Fruit fly (Drosophila melanogaster) whole organism, embryonic: Measurements from ENCODE around the gene hfp.

ENCODE experiments used
- Atf6 ChIP-seq: fragments of 200-800 bp; sonication (Bioruptor generic); IDR thresholded peaks from 2 replicates; pipeline ENCODE4 v1.3.6; 2022; ENCODE audit warnings: missing biosample characterization, missing genetic modification characterization
- CG10654 ChIP-seq: fragments of 200-800 bp; sonication (Bioruptor generic); optimal IDR thresholded peaks from 2 replicates; lab custom pipeline; 2016; ENCODE audit warnings: missing biosample characterization, missing genetic modification characterization
- CG11723 ChIP-seq: fragments of 200-800 bp; sonication (Bioruptor generic); optimal IDR thresholded peaks from 2 replicates; lab custom pipeline; 2017; ENCODE audit warnings: missing biosample characterization, mild to moderate bottlenecking, missing genetic modification characterization
- CG12391 ChIP-seq: fragments of 200-800 bp; sonication (Bioruptor generic); optimal IDR thresholded peaks from 3 replicates; lab custom pipeline; 2018; ENCODE audit warnings: missing biosample characterization, mild to moderate bottlenecking, missing genetic modification characterization, moderate library complexity
- CG15514 ChIP-seq: fragments of 200-800 bp; sonication (Bioruptor generic); optimal IDR thresholded peaks from 3 replicates; lab custom pipeline; 2017; ENCODE audit warnings: missing biosample characterization, missing genetic modification characterization, mild to moderate bottlenecking, moderate library complexity, missing genetic modification reagents
- CG15601 ChIP-seq: fragments of 200-800 bp; sonication (Bioruptor generic); optimal IDR thresholded peaks from 3 replicates; lab custom pipeline; 2019; ENCODE audit warnings: missing biosample characterization, mild to moderate bottlenecking, missing genetic modification characterization, moderate library complexity
- CG16779 ChIP-seq: fragments of 200-800 bp; sonication (Bioruptor generic); IDR thresholded peaks from 2 replicates; pipeline ENCODE4 v1.3.6; 2022; ENCODE audit warnings: missing biosample characterization, missing genetic modification characterization
- CG16813 ChIP-seq: fragments of 200-800 bp; sonication (Bioruptor generic); IDR thresholded peaks from 3 replicates; pipeline ENCODE4 v1.3.6; 2022; ENCODE audit warnings: missing biosample characterization, missing genetic modification characterization; ENCODE audit not compliant: partially characterized antibody
- CG17568 ChIP-seq: fragments of 200-800 bp; sonication (Bioruptor generic); optimal IDR thresholded peaks from 2 replicates; lab custom pipeline; 2018; ENCODE audit warnings: missing biosample characterization, mild to moderate bottlenecking, missing genetic modification characterization, moderate library complexity
- CG32767 ChIP-seq: fragments of 200-800 bp; sonication (Bioruptor generic); IDR thresholded peaks from 2 replicates; pipeline ENCODE4 v1.3.6; 2022; ENCODE audit warnings: missing biosample characterization, missing genetic modification characterization
- CG33213 ChIP-seq: fragments of 200-800 bp; sonication (Bioruptor generic); optimal IDR thresholded peaks from 3 replicates; lab custom pipeline; 2016; ENCODE audit warnings: missing biosample characterization, missing genetic modification characterization
- CG3995 ChIP-seq: fragments of 200-800 bp; sonication (Bioruptor generic); optimal IDR thresholded peaks from 3 replicates; lab custom pipeline; 2016; ENCODE audit warnings: missing biosample characterization, missing genetic modification characterization
- CG42726 ChIP-seq: fragments of 200-800 bp; sonication (Bioruptor generic); IDR thresholded peaks from 2 replicates; pipeline ENCODE4 v1.3.6; 2022; ENCODE audit warnings: missing biosample characterization, missing genetic modification characterization; ENCODE audit not compliant: partially characterized antibody
- CG4328 ChIP-seq: fragments of 200-800 bp; sonication (Bioruptor generic); optimal IDR thresholded peaks from 3 replicates; lab custom pipeline; 2017; ENCODE audit warnings: missing biosample characterization, missing genetic modification reagents, missing genetic modification characterization
- CG4617 ChIP-seq: fragments of 200-800 bp; sonication (Bioruptor generic); optimal IDR thresholded peaks from 3 replicates; lab custom pipeline; 2016; ENCODE audit warnings: missing biosample characterization, missing genetic modification characterization, borderline replicate concordance
- CG5245 ChIP-seq: fragments of 200-800 bp; sonication (Bioruptor generic); optimal IDR thresholded peaks from 3 replicates; lab custom pipeline; 2016; ENCODE audit warnings: missing biosample characterization, missing genetic modification characterization
- CG7357 ChIP-seq: fragments of 200-800 bp; sonication (Bioruptor generic); IDR thresholded peaks from 3 replicates; pipeline ENCODE4 v1.3.6; 2022; ENCODE audit warnings: missing biosample characterization, missing genetic modification characterization
- CG8944 ChIP-seq: fragments of 200-800 bp; sonication (Bioruptor generic); optimal IDR thresholded peaks from 3 replicates; lab custom pipeline; 2016; ENCODE audit warnings: missing biosample characterization, missing genetic modification characterization
- CTCF ChIP-seq: fragments of 200-800 bp; sonication (Bioruptor generic); optimal IDR thresholded peaks from 2 replicates; lab custom pipeline; 2017; ENCODE audit warnings: missing biosample characterization, mild to moderate bottlenecking, missing genetic modification characterization, moderate library complexity
- CrebB ChIP-seq: fragments of 200-800 bp; sonication (Bioruptor generic); optimal IDR thresholded peaks from 3 replicates; lab custom pipeline; 2018; ENCODE audit warnings: missing biosample characterization, mild to moderate bottlenecking, missing genetic modification characterization
- Dip3 ChIP-seq: fragments of 200-800 bp; sonication (Bioruptor generic); optimal IDR thresholded peaks from 3 replicates; lab custom pipeline; 2016; ENCODE audit warnings: missing biosample characterization, missing genetic modification characterization
- Eip74EF ChIP-seq, 2 experiments: fragments of 200-800 bp in 1 of 2; fragments of >200 bp in 1 of 2; sonication (Bioruptor generic) in 1 of 2; optimal IDR thresholded peaks; 2 replicates each; lab custom pipeline; 2017 to 2019; ENCODE audit warnings: missing biosample characterization in 2 of 2, missing genetic modification characterization in 2 of 2, mild to moderate bottlenecking in 1 of 2, moderate library complexity in 1 of 2
- HLH4C ChIP-seq: fragments of 200-800 bp; sonication (Bioruptor generic); IDR thresholded peaks from 3 replicates; pipeline ENCODE4 v1.3.6; 2022; ENCODE audit warnings: missing biosample characterization, missing genetic modification characterization; ENCODE audit not compliant: partially characterized antibody
- Mrtf ChIP-seq: fragments of 200-800 bp; sonication (Bioruptor generic); IDR thresholded peaks from 3 replicates; pipeline ENCODE4 v1.3.6; 2022; ENCODE audit warnings: missing biosample characterization, missing genetic modification characterization
- Neu2 ChIP-seq: fragments of 200-800 bp; sonication (Bioruptor generic); optimal IDR thresholded peaks from 3 replicates; lab custom pipeline; 2016; ENCODE audit warnings: missing biosample characterization, missing genetic modification characterization, borderline replicate concordance
- Nf-YC ChIP-seq: fragments of 200-800 bp; optimal IDR thresholded peaks from 3 replicates; lab custom pipeline; 2019; ENCODE audit warnings: missing biosample characterization, mild to moderate bottlenecking, missing genetic modification characterization, moderate library complexity
- Ptx1 ChIP-seq: fragments of 200-800 bp; sonication (Bioruptor generic); IDR thresholded peaks from 2 replicates; pipeline ENCODE4 v1.3.6; 2022; ENCODE audit warnings: missing biosample characterization, missing genetic modification characterization
- Sin3A ChIP-seq: fragments of >200 bp; optimal IDR thresholded peaks from 2 replicates; lab custom pipeline; 2018
- ap ChIP-seq: fragments of 200-800 bp; sonication (Bioruptor generic); IDR thresholded peaks from 2 replicates; pipeline ENCODE4 v1.3.6; 2022; ENCODE audit warnings: missing biosample characterization, missing genetic modification characterization
- br ChIP-seq: fragments of >200 bp; optimal IDR thresholded peaks from 2 replicates; lab custom pipeline; 2017
- chinmo ChIP-seq: fragments of 200-800 bp; sonication (Bioruptor generic); IDR thresholded peaks from 4 replicates; pipeline ENCODE4 v1.3.6; 2022; ENCODE audit warnings: missing biosample characterization, missing genetic modification characterization; ENCODE audit not compliant: partially characterized antibody
- crp ChIP-seq, 2 experiments: fragments of 200-800 bp; sonication (Bioruptor generic); optimal IDR thresholded peaks; 2 replicates in 1 of 2; 3 replicates in 1 of 2; lab custom pipeline; 2017; ENCODE audit warnings: missing biosample characterization in 2 of 2, missing genetic modification characterization in 2 of 2, mild to moderate bottlenecking in 1 of 2, moderate library complexity in 1 of 2
- dysf ChIP-seq: fragments of 200-800 bp; sonication (Bioruptor generic); IDR thresholded peaks from 3 replicates; pipeline ENCODE4 v1.3.6; 2022; ENCODE audit warnings: missing biosample characterization, missing genetic modification characterization
- ftz-f1 ChIP-seq: fragments of 200-800 bp; sonication (Bioruptor generic); optimal IDR thresholded peaks from 2 replicates; lab custom pipeline; 2016; ENCODE audit warnings: missing biosample characterization, missing genetic modification characterization
- gem ChIP-seq: fragments of 200-800 bp; sonication (Bioruptor generic); optimal IDR thresholded peaks from 2 replicates; lab custom pipeline; 2019; ENCODE audit warnings: missing biosample characterization, mild to moderate bottlenecking, missing genetic modification characterization, moderate library complexity
- gsb-n ChIP-seq: fragments of 200-800 bp; sonication (Bioruptor generic); optimal IDR thresholded peaks from 3 replicates; lab custom pipeline; 2018; ENCODE audit warnings: missing biosample characterization, mild to moderate bottlenecking, missing genetic modification characterization
- hb ChIP-seq: fragments of 200-800 bp; sonication (Bioruptor generic); IDR thresholded peaks from 3 replicates; pipeline ENCODE4 v1.3.6; 2022; ENCODE audit warnings: missing biosample characterization, missing genetic modification characterization; ENCODE audit not compliant: partially characterized antibody
- jumu ChIP-seq: fragments of 200-800 bp; sonication (Bioruptor generic); optimal IDR thresholded peaks from 3 replicates; lab custom pipeline; 2016; ENCODE audit warnings: missing biosample characterization, missing genetic modification characterization
- lmd ChIP-seq: fragments of 200-800 bp; sonication (Bioruptor generic); IDR thresholded peaks from 2 replicates; pipeline ENCODE4 v1.3.6; 2022; ENCODE audit warnings: missing biosample characterization, missing genetic modification characterization
- otp ChIP-seq: fragments of 200-800 bp; sonication (Bioruptor generic); IDR thresholded peaks from 3 replicates; pipeline ENCODE4, ENCODE4 v1.3.6; 2022; ENCODE audit warnings: missing biosample characterization, missing genetic modification characterization
- phol ChIP-seq: fragments of 200-800 bp; sonication (Bioruptor generic); optimal IDR thresholded peaks from 3 replicates; lab custom pipeline; 2018; ENCODE audit warnings: missing biosample characterization, mild to moderate bottlenecking, missing genetic modification characterization, moderate library complexity
- pum ChIP-seq: fragments of 200-800 bp; sonication (Bioruptor generic); optimal IDR thresholded peaks from 2 replicates; lab custom pipeline; 2016; ENCODE audit warnings: missing biosample characterization, missing genetic modification characterization
- ranshi ChIP-seq: fragments of 200-800 bp; sonication (Bioruptor generic); IDR thresholded peaks from 2 replicates; pipeline ENCODE4 v1.3.6; 2022; ENCODE audit warnings: missing biosample characterization, missing genetic modification characterization
- repo ChIP-seq: fragments of 200-800 bp; sonication (Bioruptor generic); optimal IDR thresholded peaks from 2 replicates; lab custom pipeline; 2016; ENCODE audit warnings: missing biosample characterization, missing genetic modification characterization
- sens ChIP-seq: fragments of 200-800 bp; sonication (Bioruptor generic); peaks from one replicate; lab custom pipeline; 2016; ENCODE audit warnings: missing biosample characterization, missing genetic modification characterization
- shn ChIP-seq: fragments of 200-800 bp; sonication (Bioruptor generic); optimal IDR thresholded peaks from 3 replicates; lab custom pipeline; 2016; ENCODE audit warnings: missing biosample characterization, missing genetic modification characterization
- sima ChIP-seq: fragments of 200-800 bp; sonication (Bioruptor generic); optimal IDR thresholded peaks from 2 replicates; lab custom pipeline; 2016; ENCODE audit warnings: missing biosample characterization, missing genetic modification characterization
- so ChIP-seq: fragments of 200-800 bp; sonication (Bioruptor generic); IDR thresholded peaks from 3 replicates; pipeline ENCODE4 v1.3.6; 2022; ENCODE audit warnings: missing biosample characterization, missing genetic modification characterization
- tna ChIP-seq: fragments of 200-800 bp; sonication (Bioruptor generic); IDR thresholded peaks from 2 replicates; pipeline ENCODE4 v1.3.6; 2022; ENCODE audit warnings: missing biosample characterization, missing genetic modification characterization; ENCODE audit not compliant: partially characterized antibody
- vvl ChIP-seq: fragments of 200-800 bp; sonication (Bioruptor generic); IDR thresholded peaks from 2 replicates; pipeline ENCODE4 v1.3.6; 2022; ENCODE audit warnings: missing biosample characterization, missing genetic modification characterization

Gene hfp

dm6 chr3L:1515820-1516540, 13.6 kb upstream of the hfp start (continued):
- no peak for TF ChIP-seq crp (GFP tag; optimal IDR thresholded peaks at IDR 0.05; lab: Kevin White, UChicago)
- no peak for TF ChIP-seq Neu2
- TF ChIP-seq lmd (GFP tag; lab: Robert Waterston, UW): peak; percentile 59
- no peak for TF ChIP-seq CG16779 (GFP tag; lab: Robert Waterston, UW)
- peak; percentile 32 for TF ChIP-seq CG17568
- TF ChIP-seq ap (GFP tag; lab: Robert Waterston, UW): no peak; the same call in 1 of the 2 replicates
- TF ChIP-seq otp (GFP tag; lab: Robert Waterston, UW): peak; percentile 53; the same call in 1 of the 3 replicates
- peak; percentile 62 for TF ChIP-seq CG32767 (GFP tag; lab: Robert Waterston, UW)
- no peak for TF ChIP-seq tna (GFP tag; lab: Robert Waterston, UW)
- TF ChIP-seq ranshi (GFP tag; lab: Robert Waterston, UW): peak; percentile 53; the same call in 1 of the 2 replicates
- TF ChIP-seq Mrtf (GFP tag; lab: Robert Waterston, UW): peak; percentile 46; the same call in 1 of the 3 replicates
- peak; percentile 70 for TF ChIP-seq CG8944 (GFP tag; lab: Kevin White, UChicago)
- peak; percentile 43 for TF ChIP-seq CG3995 (GFP tag; lab: Kevin White, UChicago)
- TF ChIP-seq hb (GFP tag; lab: Robert Waterston, UW): no peak
- no peak for TF ChIP-seq CG42726 (GFP tag; lab: Robert Waterston, UW)
- peak; percentile 97 for TF ChIP-seq sens (GFP tag; lab: Kevin White, UChicago)
- TF ChIP-seq jumu: peak; percentile 52
- TF ChIP-seq HLH4C (GFP tag; lab: Robert Waterston, UW): no peak
- peak; percentile 25 for TF ChIP-seq CTCF (GFP tag; lab: Kevin White, UChicago)
- TF ChIP-seq Sin3A (lab: Kevin White, UChicago): no peak
- TF ChIP-seq ftz-f1 (GFP tag; lab: Kevin White, UChicago): no peak
- TF ChIP-seq CG4617 (GFP tag; lab: Kevin White, UChicago): peak; percentile 28
- TF ChIP-seq CrebB (tag; lab: Kevin White, UChicago): peak; percentile 3
- TF ChIP-seq gsb-n: peak; percentile 82
- TF ChIP-seq CG4328 (GFP tag; lab: Kevin White, UChicago): peak; percentile 26
- no peak for TF ChIP-seq CG16813
- peak; percentile 82 for TF ChIP-seq gem (tag; lab: Kevin White, UChicago)
- peak; percentile 69 for TF ChIP-seq vvl (GFP tag; lab: Robert Waterston, UW)
- TF ChIP-seq dysf: peak; percentile 71
- peak; percentile 72 for TF ChIP-seq pum
- TF ChIP-seq CG33213 (GFP tag; lab: Kevin White, UChicago): peak; percentile 48
- 0 out of 2 replicates have a peak, but pooled peaks have one; percentile 24 for TF ChIP-seq Atf6 (GFP tag; lab: Robert Waterston, UW)
- no peak for TF ChIP-seq CG15514 (GFP tag; lab: Kevin White, UChicago)
- peak; percentile 75 for TF ChIP-seq CG12391 (tag; lab: Kevin White, UChicago)
- TF ChIP-seq Nf-YC (tag; lab: Kevin White, UChicago): peak; percentile 58
- TF ChIP-seq so (GFP tag; lab: Robert Waterston, UW): peak; percentile 78
- TF ChIP-seq shn (GFP tag; lab: Kevin White, UChicago): peak; percentile 71
- peak; percentile 49 for TF ChIP-seq CG10654 (GFP tag; lab: Kevin White, UChicago)
- TF ChIP-seq chinmo (GFP tag; lab: Robert Waterston, UW): no peak
- TF ChIP-seq CG15601 (tag; lab: Kevin White, UChicago): peak; percentile 82
- peak; percentile 40 for TF ChIP-seq CG5245 (GFP tag; lab: Kevin White, UChicago)
- TF ChIP-seq repo: peak; percentile 43
- peak; percentile 70 for TF ChIP-seq Ptx1
- TF ChIP-seq CG7357 (GFP tag; lab: Robert Waterston, UW): peak; percentile 41; the same call in 1 of the 3 replicates
- peak; percentile 71 for TF ChIP-seq Dip3 (GFP tag; lab: Kevin White, UChicago)
- peak in 1 of 2 experiments; percentile 75 for TF ChIP-seq Eip74EF (GFP tag; optimal IDR thresholded peaks at IDR 0.05; lab: Kevin White, UChicago)
- peak; percentile 74 for TF ChIP-seq CG11723
- no peak for TF ChIP-seq sima
- TF ChIP-seq br (lab: Kevin White, UChicago): no peak
- peak; percentile 86 for TF ChIP-seq phol (tag; lab: Kevin White, UChicago)
